Worm (Caenorhabditis elegans) whole organism, young adult: ENCODE data around the gene D1086.12.

Experiments
- B0336.3 ChIP-seq: fragments of 200-800 bp; sonication (Bioruptor generic); IDR thresholded peaks from 2 replicates; pipeline ENCODE4 v1.3.6; 2022; ENCODE audit warnings: missing genetic modification characterization, missing compliant biosample characterization
- C06A6.2 ChIP-seq: fragments of 200-800 bp; sonication (Bioruptor generic); conservative IDR thresholded peaks from 2 replicates; pipeline ENCODE4 v1.3.6; 2022; ENCODE audit warnings: missing genetic modification characterization, missing compliant biosample characterization
- C17E4.6 ChIP-seq: fragments of 200-800 bp; sonication (Bioruptor generic); IDR thresholded peaks from 2 replicates; pipeline ENCODE4 v1.3.6; 2022; ENCODE audit warnings: missing genetic modification reagents, missing genetic modification characterization, missing compliant biosample characterization
- F33H1.4 ChIP-seq: fragments of 200-800 bp; sonication (Bioruptor generic); IDR thresholded peaks from 2 replicates; pipeline ENCODE4 v1.3.6; 2022; ENCODE audit warnings: missing genetic modification reagents, missing genetic modification characterization, missing compliant biosample characterization
- F55B11.4 ChIP-seq: sonication (generic microtip); optimal IDR thresholded peaks from 2 replicates; lab custom pipeline; 2016; ENCODE audit warnings: missing compliant biosample characterization, missing genetic modification characterization, borderline replicate concordance; ENCODE audit not compliant: insufficient read depth
- K11D2.4 ChIP-seq: fragments of 200-800 bp; sonication (Bioruptor generic); IDR thresholded peaks from 2 replicates; pipeline ENCODE4 v1.3.6; 2022; ENCODE audit warnings: missing genetic modification reagents, missing genetic modification characterization, missing compliant biosample characterization
- Y53G8AR.9 ChIP-seq: fragments of 200-800 bp; sonication (Bioruptor generic); conservative IDR thresholded peaks from 2 replicates; pipeline ENCODE4 v1.3.6; 2022; ENCODE audit warnings: missing genetic modification reagents, missing genetic modification characterization, missing compliant biosample characterization
- bed-1 ChIP-seq: fragments of 200-800 bp; sonication (Bioruptor generic); IDR thresholded peaks from 2 replicates; pipeline ENCODE4 v1.3.6; 2022; ENCODE audit warnings: missing genetic modification reagents, missing genetic modification characterization, missing compliant biosample characterization
- bed-2 ChIP-seq: fragments of 200-800 bp; sonication (Bioruptor generic); IDR thresholded peaks from 2 replicates; pipeline ENCODE4 v1.3.6; 2022; ENCODE audit warnings: missing genetic modification reagents, missing genetic modification characterization, missing compliant biosample characterization
- ccch-3 ChIP-seq: fragments of 200-800 bp; sonication (Bioruptor generic); optimal IDR thresholded peaks from 2 replicates; lab custom pipeline; 2018; ENCODE audit warnings: mild to moderate bottlenecking, missing genetic modification characterization, missing compliant biosample characterization
- ceh-27 ChIP-seq: fragments of 200-800 bp; sonication (Bioruptor generic); optimal IDR thresholded peaks from 2 replicates; lab custom pipeline; 2018; ENCODE audit warnings: mild to moderate bottlenecking, missing genetic modification characterization, moderate library complexity, missing compliant biosample characterization
- ceh-40 ChIP-seq: fragments of 200-800 bp; sonication (Bioruptor generic); IDR thresholded peaks from 2 replicates; pipeline ENCODE4 v1.3.6; 2022; ENCODE audit warnings: missing genetic modification characterization, missing compliant biosample characterization
- dox-1 ChIP-seq: fragments of 200-800 bp; sonication (Bioruptor generic); IDR thresholded peaks from 2 replicates; pipeline ENCODE4 v1.3.6; 2022; ENCODE audit warnings: missing genetic modification reagents, missing genetic modification characterization, missing compliant biosample characterization
- egrh-3 ChIP-seq: fragments of 200-800 bp; sonication (Bioruptor generic); IDR thresholded peaks from 2 replicates; pipeline ENCODE4 v1.3.6; 2022; ENCODE audit warnings: missing genetic modification reagents, missing genetic modification characterization, missing compliant biosample characterization
- fkh-3 ChIP-seq: sonication (generic microtip); optimal IDR thresholded peaks from 2 replicates; lab custom pipeline; 2016; ENCODE audit warnings: mild to moderate bottlenecking, missing genetic modification characterization, missing compliant biosample characterization
- him-1 ChIP-seq: sonication (generic microtip); optimal IDR thresholded peaks from 2 replicates; lab custom pipeline; 2016; ENCODE audit warnings: missing genotype, missing genetic modification reagents, missing genetic modification characterization, missing compliant biosample characterization
- hlh-12 ChIP-seq: sonication (generic microtip); optimal IDR thresholded peaks from 2 replicates; lab custom pipeline; 2016; ENCODE audit warnings: missing genetic modification characterization, missing compliant biosample characterization
- hsf-1 ChIP-seq: fragments of 200-800 bp; sonication (Bioruptor generic); IDR thresholded peaks from 2 replicates; pipeline ENCODE4 v1.3.6; 2022; ENCODE audit warnings: missing genetic modification reagents, missing genetic modification characterization, missing compliant biosample characterization
- let-526 ChIP-seq: fragments of 200-800 bp; sonication (Bioruptor generic); IDR thresholded peaks from 2 replicates; pipeline ENCODE4 v1.3.6; 2022; ENCODE audit warnings: missing genetic modification reagents, missing genetic modification characterization, missing compliant biosample characterization
- lin-26 ChIP-seq: fragments of 200-800 bp; sonication (Bioruptor generic); IDR thresholded peaks from 2 replicates; pipeline ENCODE4 v1.3.6; 2022; ENCODE audit warnings: missing genetic modification reagents, missing genetic modification characterization, missing compliant biosample characterization
- lin-35 ChIP-seq, 3 experiments: fragments of 150-350 bp in 2 of 3; sonication (generic microtip) in 1 of 3; optimal IDR thresholded peaks; 2 replicates each; lab custom pipeline; 2014 to 2018; ENCODE audit warnings: missing biosample characterization in 3 of 3, missing genetic modification characterization in 3 of 3, missing genetic modification reagents in 3 of 3
- madf-6 ChIP-seq: fragments of 200-800 bp; sonication (Bioruptor generic); IDR thresholded peaks from 2 replicates; pipeline ENCODE4 v1.3.6; 2022; ENCODE audit warnings: missing genetic modification reagents, missing genetic modification characterization, missing compliant biosample characterization
- madf-8 ChIP-seq: fragments of 200-800 bp; sonication (Bioruptor generic); conservative IDR thresholded peaks from 2 replicates; pipeline ENCODE4 v1.3.6; 2022; ENCODE audit warnings: missing genetic modification reagents, missing genetic modification characterization, missing compliant biosample characterization
- mcd-1 ChIP-seq: fragments of 200-800 bp; sonication (Bioruptor generic); IDR thresholded peaks from 2 replicates; pipeline ENCODE4 v1.3.6; 2022; ENCODE audit warnings: missing genetic modification reagents, missing genetic modification characterization, missing compliant biosample characterization
- mxl-1 ChIP-seq: sonication (generic microtip); optimal IDR thresholded peaks from 2 replicates; lab custom pipeline; 2016; ENCODE audit warnings: missing genetic modification characterization, missing compliant biosample characterization
- nfyb-1 ChIP-seq: fragments of 200-800 bp; sonication (Bioruptor generic); IDR thresholded peaks from 2 replicates; pipeline ENCODE4 v1.3.6; 2022; ENCODE audit warnings: missing genetic modification reagents, missing genetic modification characterization, missing compliant biosample characterization
- nhr-90 ChIP-seq: sonication (generic microtip); optimal IDR thresholded peaks from 2 replicates; lab custom pipeline; 2016; ENCODE audit warnings: missing genotype, mild to moderate bottlenecking, missing genetic modification characterization, missing compliant biosample characterization
- pbrm-1 ChIP-seq: fragments of 200-800 bp; sonication (Bioruptor generic); IDR thresholded peaks from 2 replicates; pipeline ENCODE4 v1.3.6; 2022; ENCODE audit warnings: missing genetic modification reagents, missing genetic modification characterization, missing compliant biosample characterization
- pha-4 ChIP-seq: fragments of 150-350 bp; sonication (generic microtip); optimal IDR thresholded peaks from 2 replicates; lab custom pipeline; 2014; ENCODE audit warnings: missing biosample characterization, missing genetic modification reagents, missing genetic modification characterization
- repo-1 ChIP-seq: sonication (generic microtip); optimal IDR thresholded peaks from 2 replicates; lab custom pipeline; 2017; ENCODE audit warnings: mild to moderate bottlenecking, missing genetic modification characterization, missing compliant biosample characterization
- unc-62 ChIP-seq: fragments of 150-350 bp; optimal IDR thresholded peaks from 2 replicates; lab custom pipeline; 2014; ENCODE audit warnings: missing biosample characterization, missing genetic modification reagents, missing genetic modification characterization
- zfh-2 ChIP-seq: fragments of 200-800 bp; sonication (Bioruptor generic); conservative IDR thresholded peaks from 2 replicates; pipeline ENCODE4 v1.3.6; 2022; ENCODE audit warnings: missing genetic modification reagents, missing genetic modification characterization, missing compliant biosample characterization
- ztf-25 ChIP-seq: fragments of 200-800 bp; sonication (Bioruptor generic); IDR thresholded peaks from 2 replicates; pipeline ENCODE4 v1.3.6; 2022; ENCODE audit warnings: missing genetic modification reagents, missing genetic modification characterization, missing compliant biosample characterization
- ztf-28 ChIP-seq: fragments of 200-800 bp; sonication (Bioruptor generic); IDR thresholded peaks from 2 replicates; pipeline ENCODE4 v1.3.6; 2022; ENCODE audit warnings: missing genetic modification reagents, missing genetic modification characterization, missing compliant biosample characterization

D1086.12 gene

ce11 chrV:14107511-14107910 lies 6.5 kb downstream of the D1086.12 start, which contains the start of gene H39E23.3:
H39E23.3 (plus strand) TSS chrV:14107811.
- TF ChIP-seq ztf-25 (GFP tag; lab: Robert Waterston, UW) = no peak
- TF ChIP-seq fkh-3 (tag; lab: Kevin White, UChicago) = no peak
- TF ChIP-seq C17E4.6 (GFP tag; lab: Robert Waterston, UW) = no peak
- TF ChIP-seq K11D2.4 = no peak
- TF ChIP-seq nfyb-1 (GFP tag; lab: Robert Waterston, UW) = no peak
- no peak for TF ChIP-seq hlh-12 (tag; lab: Kevin White, UChicago)
- TF ChIP-seq unc-62 = no peak
- no peak for TF ChIP-seq mxl-1 (tag; lab: Kevin White, UChicago)
- TF ChIP-seq mcd-1 (GFP tag; lab: Robert Waterston, UW) = no peak
- TF ChIP-seq pha-4 (tag; lab: Kevin White, UChicago) = no peak
- TF ChIP-seq, all 124 proteins: peak for 0

DNA sequence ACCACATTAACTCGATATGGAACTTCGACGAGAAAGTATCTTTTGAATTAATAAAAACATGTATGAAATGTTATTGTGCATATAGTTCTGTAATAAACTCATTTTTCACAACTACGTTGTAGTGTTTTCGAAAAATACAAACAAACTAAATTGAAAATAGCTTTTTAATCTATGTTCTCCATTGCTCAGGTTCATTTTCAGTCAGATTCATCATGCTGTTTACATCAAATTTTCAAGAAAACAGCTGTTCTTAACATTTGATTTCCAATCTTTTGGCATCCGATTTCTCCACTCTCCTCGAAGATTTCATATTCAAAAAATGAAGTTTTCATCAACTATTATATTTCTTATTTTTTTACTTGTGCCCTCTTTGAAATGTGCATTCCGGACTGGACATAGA lies 9.1 kb downstream of the D1086.12 start, which contains the start of gene H39E23.2:
Gene H39E23.2, plus strand, starts transcription at position 301 of the 400 bp plus-strand sequence.
- TF ChIP-seq F55B11.4 (no peak), bed-1 (GFP tag; lab: Robert Waterston, UW) (no peak), lin-35 (GFP tag; optimal IDR thresholded peaks at IDR 0.05; lab: Kevin White, UChicago) (no peak), mxl-1 (tag; lab: Kevin White, UChicago) (no peak), ccch-3 (GFP tag; lab: Kevin White, UChicago) (no peak), C17E4.6 (GFP tag; lab: Robert Waterston, UW) (no peak), ceh-40 (GFP tag; lab: Robert Waterston, UW) (no peak), C06A6.2 (no peak), let-526 (GFP tag; lab: Robert Waterston, UW) (no peak), B0336.3 (GFP tag; lab: Robert Waterston, UW) (no peak), nhr-90 (tag; lab: Kevin White, UChicago) (no peak), repo-1 (tag; lab: Kevin White, UChicago) (no peak), him-1 (tag; lab: Kevin White, UChicago) (no peak), madf-8 (GFP tag; lab: Robert Waterston, UW) (no peak), bed-2 (GFP tag; lab: Robert Waterston, UW) (no peak), Y53G8AR.9 (GFP tag; lab: Robert Waterston, UW) (no peak), hsf-1 (GFP tag; lab: Robert Waterston, UW) (no peak), ceh-27 (GFP tag; lab: Kevin White, UChicago) (no peak)

DNA sequence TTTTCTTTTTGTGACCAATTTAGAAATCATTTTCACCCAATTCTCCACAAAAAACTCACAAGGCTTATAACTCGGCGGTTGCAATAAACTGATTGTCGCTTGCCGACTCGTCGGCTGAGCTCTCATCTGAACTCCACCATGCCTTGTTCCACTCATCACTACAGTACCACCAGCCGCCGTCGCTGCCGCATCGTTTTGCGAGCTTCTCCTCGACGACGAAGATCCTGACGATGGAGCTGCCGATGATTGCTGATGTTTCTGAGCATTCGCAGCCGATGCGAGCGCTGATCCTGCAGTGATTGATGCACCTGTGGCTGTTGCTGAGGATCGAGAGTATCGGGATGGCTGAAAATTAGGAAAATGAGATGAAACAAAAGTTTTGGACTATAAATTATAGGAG lies 19.7 kb downstream of the D1086.12 start:
- TF ChIP-seq zfh-2 (peak; percentile 58; the same call in 1 of the 2 replicates), K11D2.4 (peak; percentile 26; the same call in 1 of the 2 replicates), egrh-3 (peak; percentile 24; the same call in 1 of the 2 replicates), pbrm-1 (GFP tag; lab: Robert Waterston, UW) (no peak)

- no peak for TF ChIP-seq ztf-28 (GFP tag; lab: Robert Waterston, UW)
Measured at ce11 chrV:14123176-14123575, 22.2 kb downstream of the D1086.12 start.

DNA sequence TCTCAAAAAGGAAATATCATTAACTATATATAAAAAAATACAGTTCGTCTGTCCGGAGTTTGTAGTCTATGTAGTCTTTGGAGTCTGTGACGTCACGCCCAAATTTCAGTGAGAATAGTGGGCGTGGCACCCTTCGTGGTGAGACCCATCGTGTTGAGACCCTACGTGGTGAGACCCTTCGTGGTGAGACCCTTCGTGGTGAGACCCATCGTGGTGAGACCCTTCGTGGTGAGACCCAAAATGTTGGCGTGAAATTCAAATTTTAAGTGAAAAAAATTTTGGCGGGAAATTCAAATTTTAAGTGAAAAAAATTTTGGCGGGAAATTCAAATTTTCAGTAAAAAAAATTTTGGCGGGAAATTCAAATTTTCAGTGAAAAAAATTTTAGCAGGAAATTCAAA lies 23.2 kb downstream of the D1086.12 start:
- TF ChIP-seq mcd-1 (GFP tag; lab: Robert Waterston, UW) = peak; percentile 51
- TF ChIP-seq madf-6 = peak; percentile 24; the same call in 1 of the 2 replicates
- TF ChIP-seq Y53G8AR.9 (GFP tag; lab: Robert Waterston, UW) = 0 out of 2 replicates have a peak, but pooled peaks have one; percentile 39
- TF ChIP-seq F33H1.4 (GFP tag; lab: Robert Waterston, UW) = peak; percentile 77
- TF ChIP-seq dox-1 (GFP tag; lab: Robert Waterston, UW) = peak; percentile 44; the same call in 1 of the 2 replicates
- TF ChIP-seq ztf-25 (GFP tag; lab: Robert Waterston, UW) = 0 out of 2 replicates have a peak, but pooled peaks have one; percentile 21
- TF ChIP-seq lin-26 = 0 out of 2 replicates have a peak, but pooled peaks have one; percentile 41
